Worm (Caenorhabditis elegans) whole organism, L4 larva: ENCODE measurements around the gene K02A2.5.
A peak's percentile ranks its signal among the peaks of the same experiment; 100 is the strongest.

Experiments
- ZK546.5 ChIP-seq, 2 experiments: sonication (generic microtip); optimal IDR thresholded peaks; 2 replicates each; lab custom pipeline; 2017; ENCODE audit warnings: missing biosample characterization in 2 of 2, missing genetic modification characterization in 2 of 2
- cey-2 ChIP-seq: sonication (generic microtip); optimal IDR thresholded peaks from 3 replicates; lab custom pipeline; 2017; ENCODE audit warnings: missing genetic modification characterization, mild to moderate bottlenecking, missing compliant biosample characterization, antibody characterized with exemption, borderline replicate concordance; ENCODE audit not compliant: insufficient read depth
- daf-16 ChIP-seq, 3 experiments: sonication (generic microtip); optimal IDR thresholded peaks; 2 replicates each; lab custom pipeline; 2016 to 2017; ENCODE audit warnings: missing genetic modification characterization in 3 of 3, missing genetic modification reagents in 3 of 3, mild to moderate bottlenecking in 2 of 3, missing compliant biosample characterization in 2 of 3, missing biosample characterization in 1 of 3, moderate library complexity in 1 of 3
- dpl-1 ChIP-seq: fragments of 150-350 bp; optimal IDR thresholded peaks from 2 replicates; lab custom pipeline; 2014; ENCODE audit warnings: missing biosample characterization, missing genetic modification reagents, missing genetic modification characterization
- fkh-10 ChIP-seq: fragments of 150-350 bp; optimal IDR thresholded peaks from 2 replicates; lab custom pipeline; 2014; ENCODE audit warnings: missing biosample characterization, missing genetic modification reagents, missing genetic modification characterization
- gei-8 ChIP-seq: fragments of 200-800 bp; sonication (Bioruptor generic); optimal IDR thresholded peaks from 2 replicates; lab custom pipeline; 2018; ENCODE audit warnings: mild to moderate bottlenecking, missing genetic modification characterization, missing compliant biosample characterization
- hif-1 ChIP-seq, 2 experiments: sonication (generic microtip); optimal IDR thresholded peaks; 2 replicates each; lab custom pipeline; 2016 to 2017; ENCODE audit warnings: missing compliant biosample characterization in 2 of 2, missing genetic modification characterization in 2 of 2, missing genetic modification reagents in 2 of 2, missing genotype in 2 of 2, mild to moderate bottlenecking in 1 of 2
- hmg-1.1 ChIP-seq: fragments of 200-800 bp; sonication (Bioruptor generic); IDR thresholded peaks from 2 replicates; pipeline ENCODE4 v1.3.6; 2022; ENCODE audit warnings: missing genetic modification reagents, missing genetic modification characterization, missing compliant biosample characterization
- lin-13 ChIP-seq: fragments of 150-350 bp; optimal IDR thresholded peaks from 2 replicates; lab custom pipeline; 2014; ENCODE audit warnings: missing biosample characterization, missing genetic modification reagents, missing genetic modification characterization
- lin-38 ChIP-seq: fragments of 200-800 bp; sonication (Bioruptor generic); IDR thresholded peaks from 2 replicates; pipeline ENCODE4 v1.3.6; 2022; ENCODE audit warnings: missing genetic modification reagents, missing genetic modification characterization, missing compliant biosample characterization
- lir-3 ChIP-seq: sonication (generic microtip); optimal IDR thresholded peaks from 2 replicates; lab custom pipeline; 2016; ENCODE audit warnings: mild to moderate bottlenecking, missing genetic modification characterization, missing compliant biosample characterization
- mdl-1 ChIP-seq, 2 experiments: fragments of 150-350 bp in 1 of 2; sonication (generic microtip) in 1 of 2; optimal IDR thresholded peaks; 2 replicates each; lab custom pipeline; 2014 to 2017; ENCODE audit warnings: missing biosample characterization in 2 of 2, missing genetic modification characterization in 2 of 2
- mep-1 ChIP-seq: fragments of 150-350 bp; sonication (generic microtip); optimal IDR thresholded peaks from 3 replicates; lab custom pipeline; 2014; ENCODE audit warnings: missing biosample characterization, missing genetic modification characterization
- mes-2 ChIP-seq: sonication (generic microtip); optimal IDR thresholded peaks from 2 replicates; lab custom pipeline; 2016; ENCODE audit warnings: missing genotype, mild to moderate bottlenecking, missing genetic modification characterization, missing compliant biosample characterization; ENCODE audit not compliant: poor library complexity, severe bottlenecking
- mxl-3 ChIP-seq: fragments of 200-800 bp; sonication (Bioruptor generic); optimal IDR thresholded peaks from 2 replicates; lab custom pipeline; 2018; ENCODE audit warnings: mild to moderate bottlenecking, missing genetic modification characterization, missing compliant biosample characterization
- nhr-11 ChIP-seq: fragments of 150-350 bp; optimal IDR thresholded peaks from 2 replicates; lab custom pipeline; 2014; ENCODE audit warnings: missing biosample characterization, missing genetic modification characterization
- nhr-25 ChIP-seq: sonication (generic microtip); optimal IDR thresholded peaks from 2 replicates; lab custom pipeline; 2017; ENCODE audit warnings: missing genetic modification characterization, mild to moderate bottlenecking, missing compliant biosample characterization, antibody characterized with exemption, moderate library complexity, borderline replicate concordance; ENCODE audit not compliant: insufficient read depth
- nhr-48 ChIP-seq: sonication (generic microtip); optimal IDR thresholded peaks from 2 replicates; lab custom pipeline; 2016; ENCODE audit warnings: mild to moderate bottlenecking, missing genetic modification characterization, missing compliant biosample characterization
- pha-4 ChIP-seq, 2 experiments: fragments of 150-350 bp in 1 of 2; fragments of 200-800 bp in 1 of 2; sonication (Bioruptor generic) in 1 of 2; IDR thresholded peaks in 1 of 2; optimal IDR thresholded peaks in 1 of 2; 2 replicates each; pipeline versions ENCODE4 v1.3.6 to Lab custom; 2014 to 2022; ENCODE audit warnings: missing genetic modification characterization in 2 of 2, missing genetic modification reagents in 2 of 2, missing biosample characterization in 1 of 2, missing compliant biosample characterization in 1 of 2
- rbr-2 ChIP-seq: sonication (generic microtip); optimal IDR thresholded peaks from 2 replicates; lab custom pipeline; 2016; ENCODE audit warnings: missing genotype, missing genetic modification characterization, missing compliant biosample characterization
- skn-1 ChIP-seq: fragments of 150-350 bp; optimal IDR thresholded peaks from 2 replicates; lab custom pipeline; 2014; ENCODE audit warnings: missing biosample characterization, missing genetic modification characterization
- ztf-7 ChIP-seq: fragments of 150-350 bp; optimal IDR thresholded peaks from 2 replicates; lab custom pipeline; 2014; ENCODE audit warnings: missing biosample characterization, missing genetic modification characterization

Gene K02A2.5

DNA sequence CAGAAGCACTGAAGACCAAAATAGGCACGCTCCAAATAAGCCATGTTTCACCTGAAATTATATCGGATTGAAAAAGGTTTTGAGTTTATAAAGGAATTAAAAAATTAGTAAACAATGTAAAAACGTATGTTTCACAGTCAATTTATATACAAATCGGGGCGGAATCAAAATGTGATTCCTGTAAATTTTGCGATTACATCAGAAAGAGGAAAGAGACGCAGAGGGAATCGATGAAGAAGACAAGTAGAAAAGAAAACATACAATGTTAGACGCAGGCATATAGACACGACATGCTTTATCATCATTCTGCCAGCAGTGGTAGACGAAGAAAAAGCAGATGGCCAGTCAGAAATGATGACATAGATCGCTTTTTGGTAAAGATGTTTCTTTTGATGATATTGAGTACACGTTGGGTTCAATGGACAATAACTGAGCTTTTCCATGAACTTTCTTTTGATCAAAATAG is 47.8 kb downstream of the K02A2.5 start, which contains the start of gene msra-1 (continued):
- TF ChIP-seq lin-13 (GFP tag; lab: Kevin White, UChicago) (no peak), hif-1 (tag; optimal IDR thresholded peaks at IDR 0.05; lab: Kevin White, UChicago) (peak in 1 of 2 experiments; percentile 49), skn-1 (tag; lab: Kevin White, UChicago) (no peak), gei-8 (no peak), pha-4 (GFP tag; IDR thresholded peaks at IDR 0.05; lab: Robert Waterston, UW) (no peak), pha-4 (tag; optimal IDR thresholded peaks at IDR 0.05; lab: Kevin White, UChicago) (no peak), mxl-3 (GFP tag; lab: Kevin White, UChicago) (peak; percentile 81), fkh-10 (GFP tag; lab: Kevin White, UChicago) (no peak), dpl-1 (GFP tag; lab: Kevin White, UChicago) (peak; percentile 28), ZK546.5 (tag; optimal IDR thresholded peaks at IDR 0.05; lab: Kevin White, UChicago) (no peak), ztf-7 (tag; lab: Kevin White, UChicago) (peak; percentile 1), mes-2 (tag; lab: Kevin White, UChicago) (peak; percentile 68), lin-38 (no peak), mdl-1 (tag; optimal IDR thresholded peaks at IDR 0.05; lab: Kevin White, UChicago) (peak in 1 of 2 experiments; percentile 66), lir-3 (tag; lab: Kevin White, UChicago) (no peak), rbr-2 (tag; lab: Kevin White, UChicago) (no peak), daf-16 (GFP tag; optimal IDR thresholded peaks at IDR 0.05; lab: Kevin White, UChicago) (no peak), daf-16 (tag; optimal IDR thresholded peaks at IDR 0.05; lab: Kevin White, UChicago) (peak; percentile 74), nhr-48 (tag; lab: Kevin White, UChicago) (peak; percentile 59), hmg-1.1 (GFP tag; lab: Robert Waterston, UW) (peak; percentile 30; the same call in 1 of the 2 replicates), cey-2 (tag; lab: Kevin White, UChicago) (peak; percentile 8), nhr-11 (peak; percentile 26), mep-1 (peak; percentile 62), nhr-25 (tag; lab: Kevin White, UChicago) (no peak)
- TF ChIP-seq, all 104 proteins: peak for 21
